Worm (Caenorhabditis elegans) whole organism, L3 larva: ENCODE results near the gene coh-3.
A peak's percentile ranks its signal among the peaks of the same experiment; 100 is the strongest.

Source experiments
- R02D3.7 ChIP-seq: fragments of 150-350 bp; optimal IDR thresholded peaks from 2 replicates; lab custom pipeline; 2014; ENCODE audit warnings: missing biosample characterization, missing genetic modification characterization
- ZK546.5 ChIP-seq: sonication (generic microtip); optimal IDR thresholded peaks from 2 replicates; lab custom pipeline; 2017; ENCODE audit warnings: missing biosample characterization, missing genetic modification characterization
- ama-1 ChIP-seq: fragments of 150-350 bp; optimal IDR thresholded peaks from 2 replicates; lab custom pipeline; 2018
- ceh-16 ChIP-seq: sonication (generic microtip); optimal IDR thresholded peaks from 2 replicates; lab custom pipeline; 2017; ENCODE audit warnings: missing biosample characterization, missing genetic modification characterization
- ceh-28 ChIP-seq: fragments of 150-350 bp; optimal IDR thresholded peaks from 2 replicates; lab custom pipeline; 2014; ENCODE audit warnings: missing biosample characterization, missing genetic modification reagents, missing genetic modification characterization
- ceh-82 ChIP-seq: fragments of 150-350 bp; optimal IDR thresholded peaks from 2 replicates; lab custom pipeline; 2014; ENCODE audit warnings: missing biosample characterization, missing genetic modification characterization
- ceh-9 ChIP-seq: sonication (generic microtip); optimal IDR thresholded peaks from 2 replicates; lab custom pipeline; 2018; ENCODE audit warnings: missing biosample characterization, missing genetic modification characterization
- daf-12 ChIP-seq: fragments of 150-350 bp; optimal IDR thresholded peaks from 2 replicates; lab custom pipeline; 2014; ENCODE audit warnings: missing biosample characterization, missing genetic modification reagents, missing genetic modification characterization
- egl-27 ChIP-seq: sonication (generic microtip); optimal IDR thresholded peaks from 4 replicates; lab custom pipeline; 2017; ENCODE audit warnings: missing biosample characterization, missing genetic modification reagents, missing genetic modification characterization
- egl-5 ChIP-seq: fragments of 150-350 bp; optimal IDR thresholded peaks from 2 replicates; lab custom pipeline; 2017; ENCODE audit warnings: missing biosample characterization, missing genetic modification reagents, missing genetic modification characterization, inconsistent platforms
- elt-1 ChIP-seq: fragments of 150-350 bp; optimal IDR thresholded peaks from 2 replicates; lab custom pipeline; 2014; ENCODE audit warnings: missing biosample characterization, missing genetic modification characterization
- elt-2 ChIP-seq: sonication (generic microtip); optimal IDR thresholded peaks from 2 replicates; lab custom pipeline; 2016; ENCODE audit warnings: missing genetic modification reagents, mild to moderate bottlenecking, missing genetic modification characterization, missing compliant biosample characterization
- fkh-10 ChIP-seq: sonication (generic microtip); optimal IDR thresholded peaks from 2 replicates; lab custom pipeline; 2017; ENCODE audit warnings: missing biosample characterization, missing genetic modification reagents, missing genetic modification characterization
- fkh-2 ChIP-seq: fragments of 150-350 bp; optimal IDR thresholded peaks from 2 replicates; lab custom pipeline; 2014; ENCODE audit warnings: missing biosample characterization, missing genetic modification reagents, missing genetic modification characterization
- fos-1 ChIP-seq: fragments of 150-350 bp; optimal IDR thresholded peaks from 2 replicates; lab custom pipeline; 2014; ENCODE audit warnings: missing biosample characterization, missing genetic modification characterization
- hmg-11 ChIP-seq: sonication (generic microtip); optimal IDR thresholded peaks from 2 replicates; lab custom pipeline; 2016; ENCODE audit warnings: missing genetic modification characterization, missing compliant biosample characterization
- jun-1 ChIP-seq: fragments of 150-350 bp; optimal IDR thresholded peaks from 2 replicates; lab custom pipeline; 2014; ENCODE audit warnings: missing biosample characterization, missing genetic modification reagents, missing genetic modification characterization
- lin-15B ChIP-seq: fragments of 150-350 bp; optimal IDR thresholded peaks from 2 replicates; lab custom pipeline; 2014; ENCODE audit warnings: missing biosample characterization, missing genetic modification characterization
- lin-39 ChIP-seq: fragments of 150-350 bp; optimal IDR thresholded peaks from 2 replicates; lab custom pipeline; 2018; ENCODE audit warnings: missing biosample characterization, missing genetic modification reagents, missing genetic modification characterization
- mdl-1 ChIP-seq: fragments of 150-350 bp; optimal IDR thresholded peaks from 2 replicates; lab custom pipeline; 2014; ENCODE audit warnings: missing biosample characterization, missing genetic modification characterization
- nfya-1 ChIP-seq: sonication (generic microtip); optimal IDR thresholded peaks from 2 replicates; lab custom pipeline; 2017; ENCODE audit warnings: missing genetic modification characterization, mild to moderate bottlenecking, missing compliant biosample characterization, antibody characterized with exemption, moderate library complexity; ENCODE audit not compliant: insufficient read depth
- nhr-12 ChIP-seq: fragments of 150-350 bp; optimal IDR thresholded peaks from 2 replicates; lab custom pipeline; 2014; ENCODE audit warnings: missing biosample characterization, missing genetic modification characterization
- nhr-23 ChIP-seq: fragments of 150-350 bp; optimal IDR thresholded peaks from 2 replicates; lab custom pipeline; 2014; ENCODE audit warnings: missing biosample characterization, missing genetic modification reagents, missing genetic modification characterization
- nhr-25 ChIP-seq: sonication (generic microtip); optimal IDR thresholded peaks from 2 replicates; lab custom pipeline; 2017; ENCODE audit warnings: missing biosample characterization, missing genetic modification characterization
- nhr-28 ChIP-seq: fragments of 150-350 bp; optimal IDR thresholded peaks from 2 replicates; lab custom pipeline; 2014; ENCODE audit warnings: missing biosample characterization, missing genetic modification characterization
- nhr-43 ChIP-seq: sonication (generic microtip); optimal IDR thresholded peaks from 2 replicates; lab custom pipeline; 2016; ENCODE audit warnings: mild to moderate bottlenecking, missing genetic modification characterization, missing compliant biosample characterization; ENCODE audit not compliant: poor library complexity, severe bottlenecking
- nhr-67 ChIP-seq: fragments of 150-350 bp; optimal IDR thresholded peaks from 2 replicates; lab custom pipeline; 2014; ENCODE audit warnings: missing biosample characterization, missing genetic modification characterization
- nhr-76 ChIP-seq: fragments of 150-350 bp; sonication (generic microtip); optimal IDR thresholded peaks from 5 replicates; lab custom pipeline; 2014; ENCODE audit warnings: missing biosample characterization, missing genetic modification characterization
- nhr-77 ChIP-seq: fragments of 150-350 bp; optimal IDR thresholded peaks from 2 replicates; lab custom pipeline; 2014; ENCODE audit warnings: missing biosample characterization, missing genetic modification characterization
- pha-4 ChIP-seq: fragments of 150-350 bp; optimal IDR thresholded peaks from 2 replicates; lab custom pipeline; 2014; ENCODE audit warnings: missing biosample characterization, missing genetic modification reagents, missing genetic modification characterization
- pqm-1 ChIP-seq: fragments of 150-350 bp; optimal IDR thresholded peaks from 2 replicates; lab custom pipeline; 2017; ENCODE audit warnings: missing biosample characterization, missing genetic modification characterization, inconsistent platforms
- sea-2 ChIP-seq: fragments of 150-350 bp; sonication (generic microtip); optimal IDR thresholded peaks from 4 replicates; lab custom pipeline; 2014; ENCODE audit warnings: missing biosample characterization, missing genetic modification reagents, missing genetic modification characterization
- skn-1 ChIP-seq: fragments of 150-350 bp; optimal IDR thresholded peaks from 2 replicates; lab custom pipeline; 2014; ENCODE audit warnings: missing biosample characterization, missing genetic modification characterization
- snpc-4 ChIP-seq: fragments of 150-350 bp; optimal IDR thresholded peaks from 2 replicates; lab custom pipeline; 2014; ENCODE audit warnings: missing biosample characterization, missing genetic modification characterization
- tbx-2 ChIP-seq: sonication (generic microtip); optimal IDR thresholded peaks from 2 replicates; lab custom pipeline; 2016; ENCODE audit warnings: mild to moderate bottlenecking, missing genetic modification characterization, missing compliant biosample characterization
- unc-39 ChIP-seq: sonication (generic microtip); optimal IDR thresholded peaks from 4 replicates; lab custom pipeline; 2017; ENCODE audit warnings: missing biosample characterization, missing genetic modification characterization
- unc-62 ChIP-seq: fragments of 150-350 bp; sonication (generic microtip); optimal IDR thresholded peaks from 4 replicates; lab custom pipeline; 2014; ENCODE audit warnings: missing biosample characterization, missing genetic modification reagents, missing genetic modification characterization
- zag-1 ChIP-seq: fragments of 150-350 bp; optimal IDR thresholded peaks from 2 replicates; lab custom pipeline; 2014; ENCODE audit warnings: missing biosample characterization, missing genetic modification characterization
- ztf-4 ChIP-seq: fragments of 150-350 bp; optimal IDR thresholded peaks from 2 replicates; lab custom pipeline; 2014; ENCODE audit warnings: missing biosample characterization, missing genetic modification characterization

Gene coh-3

ce11 chrV:14457070-14457469 lies at the start of gene coh-3:
Gene coh-3, plus strand, starts transcription at chrV:14457422.
- TF ChIP-seq nhr-23 (tag; lab: Kevin White, UChicago) (no peak), fkh-2 (tag; lab: Kevin White, UChicago) (no peak), fos-1 (no peak), nfya-1 (tag; lab: Kevin White, UChicago) (no peak), nhr-77 (tag; lab: Kevin White, UChicago) (no peak)

ce11 chrV:14408774-14409173 lies 48.4 kb upstream of the coh-3 start, which contains the start of gene gnrr-2:
Gene gnrr-2, plus strand, starts transcription at chrV:14409074.
- no peak for TF ChIP-seq egl-27 (tag; lab: Kevin White, UChicago)
- TF ChIP-seq ceh-82 (tag; lab: Kevin White, UChicago) = no peak
- TF ChIP-seq nhr-28 (tag; lab: Kevin White, UChicago) = no peak
- no peak for TF ChIP-seq nhr-12
- TF ChIP-seq nhr-25 (tag; lab: Kevin White, UChicago) = no peak
- TF ChIP-seq nhr-67 = no peak
- no peak for TF ChIP-seq mdl-1 (tag; lab: Kevin White, UChicago)
- no peak for TF ChIP-seq ceh-16 (tag; lab: Kevin White, UChicago)
- TF ChIP-seq unc-39 = no peak

DNA sequence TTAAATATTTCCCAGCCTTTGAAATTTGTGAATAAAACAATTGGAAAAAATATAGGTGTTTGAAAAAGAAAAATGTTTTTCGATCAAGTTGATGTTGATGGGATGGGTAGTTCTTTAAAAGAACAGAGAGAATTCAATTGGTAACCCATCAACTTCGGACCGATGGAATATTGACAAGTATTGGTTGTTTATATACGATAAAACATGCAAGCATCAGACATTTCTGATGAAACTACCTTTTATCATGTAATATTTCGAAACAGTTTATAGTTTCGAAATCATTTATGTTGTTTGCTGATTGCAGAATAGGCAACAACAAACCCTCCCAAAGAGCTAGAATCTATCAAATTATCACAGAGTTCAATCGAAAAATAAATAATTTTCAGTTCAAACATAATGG lies 47.3 kb upstream of the coh-3 start:
- TF ChIP-seq egl-5 (tag; lab: Kevin White, UChicago) = no peak
- peak; percentile 91 for TF ChIP-seq snpc-4 (tag; lab: Kevin White, UChicago)
- TF ChIP-seq unc-39 = no peak
- no peak for TF ChIP-seq zag-1 (tag; lab: Kevin White, UChicago)

- TF ChIP-seq ama-1 = peak; percentile 65
- no peak for TF ChIP-seq jun-1 (tag; lab: Kevin White, UChicago)
- TF ChIP-seq fkh-10 = no peak
- no peak for TF ChIP-seq fkh-2 (tag; lab: Kevin White, UChicago)
Observed at ce11 chrV:14411989-14412388, 45.2 kb upstream of the coh-3 start.

- no peak for TF ChIP-seq ztf-4
- peak; percentile 10 for TF ChIP-seq skn-1 (tag; lab: Kevin White, UChicago)
- TF ChIP-seq zag-1 (tag; lab: Kevin White, UChicago) = no peak
- no peak for TF ChIP-seq ceh-28 (tag; lab: Kevin White, UChicago)
- TF ChIP-seq nhr-76 = no peak
- TF ChIP-seq elt-1 (tag; lab: Kevin White, UChicago) = no peak
- no peak for TF ChIP-seq unc-39
- TF ChIP-seq mdl-1 (tag; lab: Kevin White, UChicago) = no peak
- no peak for TF ChIP-seq ZK546.5
- peak; percentile 71 for TF ChIP-seq elt-2 (tag; lab: Kevin White, UChicago)
- TF ChIP-seq jun-1 (tag; lab: Kevin White, UChicago) = peak; percentile 58
- no peak for TF ChIP-seq nhr-77 (tag; lab: Kevin White, UChicago)
- TF ChIP-seq pqm-1 = peak; percentile 86
- TF ChIP-seq, all 47 proteins: peak for 4
Observed at ce11 chrV:14414032-14414431, 43.2 kb upstream of the coh-3 start.

DNA sequence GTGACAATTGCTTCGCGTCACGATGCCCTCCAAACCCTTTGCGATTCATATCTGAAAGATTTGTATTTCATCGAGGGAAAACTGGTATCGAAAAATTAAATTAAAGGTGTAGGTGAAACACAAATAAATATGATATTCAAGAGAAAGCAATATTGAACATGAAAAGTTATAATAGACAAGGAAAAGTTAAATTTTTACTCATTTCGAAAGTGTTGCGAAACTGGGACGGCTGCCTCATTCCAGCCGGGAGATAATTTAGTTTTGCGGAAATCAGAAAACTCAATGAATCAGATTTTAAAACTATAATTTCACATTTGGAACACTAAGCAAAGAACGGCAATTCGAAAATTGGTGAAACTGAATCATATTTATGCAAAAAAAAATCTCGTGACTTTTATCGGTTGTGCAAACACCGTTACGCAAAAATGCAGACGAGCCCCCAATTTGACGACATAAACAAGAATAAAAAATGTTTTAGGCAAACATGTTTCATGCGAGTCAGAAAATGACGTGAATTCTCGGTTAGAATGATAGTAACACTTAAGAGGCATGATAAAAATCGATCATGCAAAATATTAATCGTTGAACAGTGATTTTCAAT lies 42.2 kb upstream of the coh-3 start, which contains the start of the genes nxf-1 and C15H11.11:
Gene nxf-1, minus strand, starts transcription at position 51 of the 601 bp plus-strand sequence.
Gene C15H11.11, plus strand, starts transcription at position 536 of the 601 bp plus-strand sequence.
- no peak for TF ChIP-seq daf-12 (tag; lab: Kevin White, UChicago)
- TF ChIP-seq elt-1 (tag; lab: Kevin White, UChicago) = no peak
- peak; percentile 44 for TF ChIP-seq nhr-25 (tag; lab: Kevin White, UChicago)
- no peak for TF ChIP-seq egl-27 (tag; lab: Kevin White, UChicago)
- peak; percentile 28 for TF ChIP-seq skn-1 (tag; lab: Kevin White, UChicago)
- no peak for TF ChIP-seq ZK546.5
- TF ChIP-seq nhr-43 (tag; lab: Kevin White, UChicago) = peak; percentile 40
- TF ChIP-seq fos-1 = no peak
- peak; percentile 58 for TF ChIP-seq ceh-28 (tag; lab: Kevin White, UChicago)
- TF ChIP-seq fkh-2 (tag; lab: Kevin White, UChicago) = no peak
- no peak for TF ChIP-seq mdl-1 (tag; lab: Kevin White, UChicago)
- TF ChIP-seq egl-5 (tag; lab: Kevin White, UChicago) = peak; percentile 79
- TF ChIP-seq hmg-11 (tag; lab: Kevin White, UChicago) = peak; percentile 73
- peak; percentile 56 for TF ChIP-seq lin-15B
- TF ChIP-seq nhr-12 = no peak
- no peak for TF ChIP-seq tbx-2 (tag; lab: Kevin White, UChicago)
- TF ChIP-seq ceh-9 (tag; lab: Kevin White, UChicago) = no peak
- TF ChIP-seq ztf-4 = no peak
- TF ChIP-seq pha-4 = peak; percentile 88
- peak; percentile 68 for TF ChIP-seq pqm-1
- peak; percentile 61 for TF ChIP-seq ama-1
- TF ChIP-seq nhr-77 (tag; lab: Kevin White, UChicago) = no peak
- TF ChIP-seq snpc-4 (tag; lab: Kevin White, UChicago) = peak; percentile 77
- peak; percentile 77 for TF ChIP-seq elt-2 (tag; lab: Kevin White, UChicago)
- TF ChIP-seq sea-2 (GFP tag; lab: Kevin White, UChicago) = no peak
- peak; percentile 60 for TF ChIP-seq nfya-1 (tag; lab: Kevin White, UChicago)
- peak; percentile 51 for TF ChIP-seq nhr-23 (tag; lab: Kevin White, UChicago)
- no peak for TF ChIP-seq R02D3.7 (tag; lab: Kevin White, UChicago)
- peak; percentile 79 for TF ChIP-seq jun-1 (tag; lab: Kevin White, UChicago)
- no peak for TF ChIP-seq fkh-10
- TF ChIP-seq unc-62 (GFP tag; lab: Kevin White, UChicago) = no peak
- no peak for TF ChIP-seq lin-39 (tag; lab: Kevin White, UChicago)
- no peak for TF ChIP-seq ceh-16 (tag; lab: Kevin White, UChicago)
